Worm (Caenorhabditis elegans): ENCODE measurements around the gene C06A1.6.

Gene C06A1.6

ce11 chrII:10564578-10564977 is at the start of gene C06A1.6, which contains the start of gene C06A1.7:
TSS of gene C06A1.6 (minus strand) at chrII:10564678.
TSS of gene C06A1.7 (plus strand) at chrII:10564891.
- TF ChIP-seq egl-27 (tag; optimal IDR thresholded peaks at IDR 0.05) (no peak), mxl-2 (GFP tag; conservative IDR thresholded peaks at IDR 0.05) (no peak), cey-2 (tag; optimal IDR thresholded peaks at IDR 0.05; ENCODE audit: borderline replicate concordance, insufficient read depth) (no peak), sdz-12 (GFP tag; optimal IDR thresholded peaks at IDR 0.05) (no peak), ztf-11 (tag; optimal IDR thresholded peaks at IDR 0.05) (no peak), mes-2 (tag; optimal IDR thresholded peaks at IDR 0.05; ENCODE audit: poor library complexity, severe bottlenecking) (no peak), ceh-44 (GFP tag; IDR thresholded peaks at IDR 0.05) (no peak), fkh-10 (GFP tag; optimal IDR thresholded peaks at IDR 0.05) (no peak), unc-39 (tag; optimal IDR thresholded peaks at IDR 0.05) (no peak), aha-1 (tag) (no peak), F49E8.2 (tag; optimal IDR thresholded peaks at IDR 0.05; ENCODE audit: borderline replicate concordance) (no peak), duxl-1 (tag; optimal IDR thresholded peaks at IDR 0.05; ENCODE audit: poor library complexity) (no peak), attf-4 (tag; optimal IDR thresholded peaks at IDR 0.05) (no peak), nhr-76 (tag; optimal IDR thresholded peaks at IDR 0.05) (no peak), pqm-1 (tag; optimal IDR thresholded peaks at IDR 0.05) (no peak), dve-1 (tag; optimal IDR thresholded peaks at IDR 0.05; ENCODE audit: insufficient read depth) (no peak), ztf-7 (tag; optimal IDR thresholded peaks at IDR 0.05) (no peak), skn-1 (tag; optimal IDR thresholded peaks at IDR 0.05) (no peak), mep-1 (tag; optimal IDR thresholded peaks at IDR 0.05) (no peak), hlh-11 (tag; optimal IDR thresholded peaks at IDR 0.05) (no peak)

ce11 chrII:10612743-10613142 is 48.3 kb upstream of the C06A1.6 start, which contains the start of gene C14A4.12:
TSS of gene C14A4.12 (plus strand) at chrII:10613043.
- TF ChIP-seq Y5F2A.4 (GFP tag; optimal IDR thresholded peaks at IDR 0.05): no peak
- peak; percentile 54 for TF ChIP-seq aha-1 (tag)
- TF ChIP-seq snpc-4 (tag; optimal IDR thresholded peaks at IDR 0.05): no peak
- TF ChIP-seq ceh-28 (tag; optimal IDR thresholded peaks at IDR 0.05): no peak
- TF ChIP-seq nhr-76 (tag; optimal IDR thresholded peaks at IDR 0.05): no peak
- no peak for TF ChIP-seq lin-13 (GFP tag; optimal IDR thresholded peaks at IDR 0.05)
- TF ChIP-seq ceh-44 (GFP tag; IDR thresholded peaks at IDR 0.05): no peak

- TF ChIP-seq unc-62 (GFP tag; optimal IDR thresholded peaks at IDR 0.05 in 1 of 2) (peak in 1 of 2 experiments; percentile 95), unc-62 (tag; optimal IDR thresholded peaks at IDR 0.05) (no peak), unc-130 (GFP tag; optimal IDR thresholded peaks at IDR 0.05) (no peak), F49E8.2 (tag; optimal IDR thresholded peaks at IDR 0.05; ENCODE audit: borderline replicate concordance) (no peak), snpc-4 (tag; optimal IDR thresholded peaks at IDR 0.05) (no peak)
Measured at ce11 chrII:10608821-10609220, 44.3 kb upstream of the C06A1.6 start.

- TF ChIP-seq aha-1 (tag) (peak; percentile 69), daf-19 (GFP tag; conservative IDR thresholded peaks at IDR 0.05) (no peak), nhr-6 (tag; optimal IDR thresholded peaks at IDR 0.05) (no peak), unc-130 (GFP tag; optimal IDR thresholded peaks at IDR 0.05) (peak; percentile 3), lin-38 (GFP tag; IDR thresholded peaks at IDR 0.05) (peak; percentile 91), fkh-10 (GFP tag; optimal IDR thresholded peaks at IDR 0.05) (peak; percentile 15), nhr-11 (tag; optimal IDR thresholded peaks at IDR 0.05) (peak; percentile 17), php-3 (GFP tag; IDR thresholded peaks at IDR 0.05) (no peak), ceh-28 (tag; optimal IDR thresholded peaks at IDR 0.05) (no peak), ctbp-1 (GFP tag; IDR thresholded peaks at IDR 0.05) (no peak), pqm-1 (tag; optimal IDR thresholded peaks at IDR 0.05) (no peak), daf-16 (GFP tag; optimal IDR thresholded peaks at IDR 0.05) (no peak), daf-16 (tag; optimal IDR thresholded peaks at IDR 0.05) (peak; percentile 14), mxl-2 (GFP tag; conservative IDR thresholded peaks at IDR 0.05) (no peak), T20F7.1 (GFP tag; optimal IDR thresholded peaks at IDR 0.05) (peak; percentile 44), lsy-2 (tag; optimal IDR thresholded peaks at IDR 0.05) (peak in 1 of 2 experiments; percentile 36), dpl-1 (GFP tag; optimal IDR thresholded peaks at IDR 0.05) (peak; percentile 53), mep-1 (tag; optimal IDR thresholded peaks at IDR 0.05) (no peak)
Measured at ce11 chrII:10607238-10607961, 42.9 kb upstream of the C06A1.6 start, which contains the start of gene ccm-3. TSS of gene ccm-3 (minus strand) at chrII:10607275.
